Worm (Caenorhabditis elegans) whole organism, L2 larva: ENCODE measurements around the gene lgc-14.
A peak's percentile ranks its signal among the peaks of the same experiment; 100 is the strongest.

Source experiments
- C34F6.9 ChIP-seq: fragments of 150-350 bp; optimal IDR thresholded peaks from 2 replicates; lab custom pipeline; 2014; ENCODE audit warnings: missing biosample characterization, missing genetic modification characterization
- F13H6.1 ChIP-seq: sonication (generic microtip); optimal IDR thresholded peaks from 2 replicates; lab custom pipeline; 2016; ENCODE audit warnings: missing genetic modification characterization, missing compliant biosample characterization
- R02D3.7 ChIP-seq: fragments of 150-350 bp; optimal IDR thresholded peaks from 2 replicates; lab custom pipeline; 2014; ENCODE audit warnings: missing biosample characterization, missing genetic modification characterization
- Y55F3AM.14 ChIP-seq: fragments of 200-800 bp; sonication (Bioruptor generic); optimal IDR thresholded peaks from 2 replicates; lab custom pipeline; 2018; ENCODE audit warnings: mild to moderate bottlenecking, missing genetic modification characterization, missing compliant biosample characterization
- ZK546.5 ChIP-seq: sonication (generic microtip); optimal IDR thresholded peaks from 2 replicates; lab custom pipeline; 2017; ENCODE audit warnings: missing biosample characterization, missing genetic modification characterization
- aly-2 ChIP-seq: fragments of 150-350 bp; optimal IDR thresholded peaks from 2 replicates; lab custom pipeline; 2014; ENCODE audit warnings: missing biosample characterization, missing genetic modification characterization
- ama-1 ChIP-seq: fragments of 150-350 bp; optimal IDR thresholded peaks from 2 replicates; lab custom pipeline; 2018; ENCODE audit warnings: inconsistent platforms
- blmp-1 ChIP-seq: sonication (generic microtip); optimal IDR thresholded peaks from 2 replicates; lab custom pipeline; 2017; ENCODE audit warnings: missing genetic modification characterization, mild to moderate bottlenecking, missing compliant biosample characterization, antibody characterized with exemption, moderate library complexity; ENCODE audit not compliant: insufficient read depth
- ceh-16 ChIP-seq: fragments of 150-350 bp; optimal IDR thresholded peaks from 2 replicates; lab custom pipeline; 2014; ENCODE audit warnings: missing biosample characterization, missing genetic modification characterization
- dmd-4 ChIP-seq: sonication (generic microtip); optimal IDR thresholded peaks from 2 replicates; lab custom pipeline; 2017; ENCODE audit warnings: missing biosample characterization, missing genetic modification characterization
- elt-1 ChIP-seq: fragments of 150-350 bp; optimal IDR thresholded peaks from 2 replicates; lab custom pipeline; 2014; ENCODE audit warnings: missing biosample characterization, missing genetic modification characterization
- elt-3 ChIP-seq: sonication (generic microtip); optimal IDR thresholded peaks from 2 replicates; lab custom pipeline; 2017; ENCODE audit warnings: missing biosample characterization, missing genetic modification characterization
- lin-11 ChIP-seq: fragments of 150-350 bp; sonication (generic microtip); optimal IDR thresholded peaks from 2 replicates; lab custom pipeline; 2014; ENCODE audit warnings: missing biosample characterization, missing genetic modification characterization, inconsistent platforms, mixed read lengths
- lin-13 ChIP-seq: fragments of 150-350 bp; optimal IDR thresholded peaks from 2 replicates; lab custom pipeline; 2014; ENCODE audit warnings: missing biosample characterization, missing genetic modification reagents, missing genetic modification characterization
- lin-39 ChIP-seq: fragments of 150-350 bp; optimal IDR thresholded peaks from 2 replicates; lab custom pipeline; 2014; ENCODE audit warnings: missing biosample characterization, missing genetic modification reagents, missing genetic modification characterization
- lsy-2 ChIP-seq, 2 experiments: fragments of 150-350 bp in 1 of 2; sonication (generic microtip) in 1 of 2; optimal IDR thresholded peaks; 2 replicates each; lab custom pipeline; 2014 to 2017; ENCODE audit warnings: missing biosample characterization in 2 of 2, missing genetic modification characterization in 2 of 2
- mab-5 ChIP-seq: fragments of 150-350 bp; optimal IDR thresholded peaks from 2 replicates; lab custom pipeline; 2014; ENCODE audit warnings: missing biosample characterization, missing genetic modification characterization
- mbf-1 ChIP-seq: sonication (generic microtip); optimal IDR thresholded peaks from 2 replicates; lab custom pipeline; 2017; ENCODE audit warnings: missing biosample characterization, missing genetic modification characterization
- mdl-1 ChIP-seq, 2 experiments: fragments of 150-350 bp in 1 of 2; sonication (generic microtip) in 1 of 2; optimal IDR thresholded peaks; 2 replicates each; lab custom pipeline; 2017; ENCODE audit warnings: missing biosample characterization in 2 of 2, missing genetic modification characterization in 2 of 2
- nhr-12 ChIP-seq: fragments of 150-350 bp; optimal IDR thresholded peaks from 2 replicates; lab custom pipeline; 2014; ENCODE audit warnings: missing biosample characterization, missing genetic modification characterization
- nhr-129 ChIP-seq: fragments of 150-350 bp; optimal IDR thresholded peaks from 2 replicates; lab custom pipeline; 2014; ENCODE audit warnings: missing biosample characterization, missing genetic modification characterization
- nhr-21 ChIP-seq: fragments of 150-350 bp; optimal IDR thresholded peaks from 2 replicates; lab custom pipeline; 2014; ENCODE audit warnings: missing biosample characterization, missing genetic modification characterization
- nhr-23 ChIP-seq: fragments of 150-350 bp; optimal IDR thresholded peaks from 2 replicates; lab custom pipeline; 2014; ENCODE audit warnings: missing biosample characterization, missing genetic modification reagents, missing genetic modification characterization
- nhr-237 ChIP-seq: fragments of 150-350 bp; optimal IDR thresholded peaks from 2 replicates; lab custom pipeline; 2014; ENCODE audit warnings: missing biosample characterization, missing genetic modification characterization
- nhr-6 ChIP-seq: fragments of 150-350 bp; optimal IDR thresholded peaks from 2 replicates; lab custom pipeline; 2014; ENCODE audit warnings: missing biosample characterization, missing genetic modification characterization
- nhr-77 ChIP-seq: fragments of 150-350 bp; optimal IDR thresholded peaks from 2 replicates; lab custom pipeline; 2014; ENCODE audit warnings: missing biosample characterization, missing genetic modification characterization
- peb-1 ChIP-seq: fragments of 150-350 bp; optimal IDR thresholded peaks from 2 replicates; lab custom pipeline; 2014; ENCODE audit warnings: missing biosample characterization, missing genetic modification characterization
- skn-1 ChIP-seq: sonication (generic microtip); optimal IDR thresholded peaks from 2 replicates; lab custom pipeline; 2017; ENCODE audit warnings: missing biosample characterization, missing genetic modification characterization
- sma-3 ChIP-seq: sonication (generic microtip); optimal IDR thresholded peaks from 2 replicates; lab custom pipeline; 2016; ENCODE audit warnings: missing genetic modification reagents, missing genetic modification characterization, missing compliant biosample characterization
- sma-9 ChIP-seq, 2 experiments: fragments of 150-350 bp in 1 of 2; sonication (generic microtip) in 1 of 2; optimal IDR thresholded peaks; 2 replicates each; lab custom pipeline; 2014 to 2016; ENCODE audit warnings: missing genetic modification characterization in 2 of 2, mild to moderate bottlenecking in 1 of 2, missing biosample characterization in 1 of 2, missing compliant biosample characterization in 1 of 2, missing genetic modification reagents in 1 of 2, moderate library complexity in 1 of 2
- snpc-4 ChIP-seq: fragments of 150-350 bp; optimal IDR thresholded peaks from 2 replicates; lab custom pipeline; 2014; ENCODE audit warnings: missing biosample characterization, missing genetic modification characterization
- unc-39 ChIP-seq: fragments of 150-350 bp; optimal IDR thresholded peaks from 2 replicates; lab custom pipeline; 2014; ENCODE audit warnings: missing biosample characterization, missing genetic modification characterization
- unc-55 ChIP-seq: fragments of 150-350 bp; sonication (generic microtip); optimal IDR thresholded peaks from 3 replicates; lab custom pipeline; 2014; ENCODE audit warnings: missing biosample characterization, missing genetic modification reagents, missing genetic modification characterization
- unc-62 ChIP-seq: fragments of 150-350 bp; optimal IDR thresholded peaks from 2 replicates; lab custom pipeline; 2014; ENCODE audit warnings: missing biosample characterization, missing genetic modification reagents, missing genetic modification characterization
- zag-1 ChIP-seq: fragments of 150-350 bp; optimal IDR thresholded peaks from 2 replicates; lab custom pipeline; 2014; ENCODE audit warnings: missing biosample characterization, missing genetic modification characterization
- ztf-1 ChIP-seq: fragments of 200-800 bp; sonication (Bioruptor generic); conservative IDR thresholded peaks from 2 replicates; pipeline ENCODE4 v1.3.6; 2022; ENCODE audit warnings: missing genetic modification characterization, missing compliant biosample characterization

The lgc-14 gene

ce11 chrX:12106004-12106403 lies 5.3 kb upstream of the lgc-14 start (continued):
- peak; percentile 39 for TF ChIP-seq lin-11 (tag; lab: Kevin White, UChicago)
- TF ChIP-seq ceh-16 (tag; lab: Kevin White, UChicago), result peak; percentile 15
- no peak for TF ChIP-seq unc-39 (tag; lab: Kevin White, UChicago)
- TF ChIP-seq nhr-77 (tag; lab: Kevin White, UChicago), result no peak
- peak in 1 of 2 experiments; percentile 66 for TF ChIP-seq lsy-2 (tag; optimal IDR thresholded peaks at IDR 0.05; lab: Kevin White, UChicago)
- peak; percentile 77 for TF ChIP-seq unc-55 (GFP tag; lab: Kevin White, UChicago)
- TF ChIP-seq R02D3.7, result no peak
- TF ChIP-seq mbf-1, result no peak

- no peak for TF ChIP-seq F13H6.1
- TF ChIP-seq zag-1, result no peak
- TF ChIP-seq C34F6.9, result no peak
- no peak for TF ChIP-seq unc-39 (tag; lab: Kevin White, UChicago)
- no peak for TF ChIP-seq unc-62 (GFP tag; lab: Kevin White, UChicago)
- no peak for TF ChIP-seq mab-5 (tag; lab: Kevin White, UChicago)
- TF ChIP-seq blmp-1 (tag; lab: Kevin White, UChicago), result no peak
- no peak for TF ChIP-seq ama-1 (lab: Kevin White, UChicago)
- TF ChIP-seq ZK546.5 (tag; lab: Kevin White, UChicago), result no peak
- TF ChIP-seq nhr-6 (tag; lab: Kevin White, UChicago), result no peak
- no peak for TF ChIP-seq nhr-23 (tag; lab: Kevin White, UChicago)
- no peak for TF ChIP-seq nhr-129 (tag; lab: Kevin White, UChicago)
- no peak for TF ChIP-seq ceh-16 (tag; lab: Kevin White, UChicago)
- no peak for TF ChIP-seq elt-1 (tag; lab: Kevin White, UChicago)
- no peak for TF ChIP-seq nhr-21 (tag; lab: Kevin White, UChicago)
- no peak for TF ChIP-seq sma-9 (GFP tag; optimal IDR thresholded peaks at IDR 0.05; lab: Kevin White, UChicago)
- TF ChIP-seq sma-9 (tag; optimal IDR thresholded peaks at IDR 0.05; lab: Kevin White, UChicago), result no peak
- TF ChIP-seq peb-1 (tag; lab: Kevin White, UChicago), result no peak
- no peak for TF ChIP-seq nhr-237 (tag; lab: Kevin White, UChicago)
These were observed 2.6 kb upstream of the lgc-14 start, which contains the start of the genes W03G11.2 and lgc-13 for ce11 chrX:12108517-12109216. Gene W03G11.2 (minus strand): TSS chrX:12108617. Gene lgc-13 (plus strand): TSS chrX:12109166.

- no peak for TF ChIP-seq lsy-2 (tag; optimal IDR thresholded peaks at IDR 0.05; lab: Kevin White, UChicago)
- TF ChIP-seq lin-39, result no peak
- no peak for TF ChIP-seq lin-13 (GFP tag; lab: Kevin White, UChicago)
- TF ChIP-seq ama-1 (lab: Kevin White, UChicago), result no peak
- no peak for TF ChIP-seq ztf-1 (GFP tag; lab: Robert Waterston, UW)
- no peak for TF ChIP-seq unc-55 (GFP tag; lab: Kevin White, UChicago)
- TF ChIP-seq R02D3.7, result no peak
- no peak for TF ChIP-seq nhr-12
These were observed 2.7 kb downstream of the lgc-14 start, which contains the start of gene lgc-15 for ce11 chrX:12114024-12114423. Gene lgc-15 (plus strand): TSS chrX:12114324.

ce11 chrX:12118340-12118739 lies 7.0 kb downstream of the lgc-14 start, which contains the start of gene lgc-16:
Gene lgc-16 (plus strand): TSS chrX:12118640.
- no peak for TF ChIP-seq Y55F3AM.14 (GFP tag; lab: Kevin White, UChicago)
- no peak for TF ChIP-seq R02D3.7
- TF ChIP-seq snpc-4, result no peak
- TF ChIP-seq nhr-23 (tag; lab: Kevin White, UChicago), result no peak
- no peak for TF ChIP-seq ztf-1 (GFP tag; lab: Robert Waterston, UW)
- TF ChIP-seq sma-3 (GFP tag; lab: Kevin White, UChicago), result no peak
- TF ChIP-seq nhr-77 (tag; lab: Kevin White, UChicago), result no peak
- TF ChIP-seq nhr-237 (tag; lab: Kevin White, UChicago), result no peak
- no peak for TF ChIP-seq nhr-21 (tag; lab: Kevin White, UChicago)
- TF ChIP-seq lin-39, result no peak
- TF ChIP-seq elt-1 (tag; lab: Kevin White, UChicago), result no peak
- TF ChIP-seq nhr-6 (tag; lab: Kevin White, UChicago), result no peak
- TF ChIP-seq elt-3 (tag; lab: Kevin White, UChicago), result no peak
- TF ChIP-seq skn-1, result no peak
- no peak for TF ChIP-seq mbf-1
- no peak for TF ChIP-seq aly-2 (tag; lab: Kevin White, UChicago)
- TF ChIP-seq unc-39 (tag; lab: Kevin White, UChicago), result no peak
- TF ChIP-seq dmd-4 (tag; lab: Kevin White, UChicago), result no peak
- TF ChIP-seq mdl-1 (tag; optimal IDR thresholded peaks at IDR 0.05; lab: Kevin White, UChicago), result no peak
- no peak for TF ChIP-seq lsy-2 (tag; optimal IDR thresholded peaks at IDR 0.05; lab: Kevin White, UChicago)
